Fruit fly (Drosophila melanogaster): ENCODE measurements around the gene Tmep.

Tmep gene

DNA sequence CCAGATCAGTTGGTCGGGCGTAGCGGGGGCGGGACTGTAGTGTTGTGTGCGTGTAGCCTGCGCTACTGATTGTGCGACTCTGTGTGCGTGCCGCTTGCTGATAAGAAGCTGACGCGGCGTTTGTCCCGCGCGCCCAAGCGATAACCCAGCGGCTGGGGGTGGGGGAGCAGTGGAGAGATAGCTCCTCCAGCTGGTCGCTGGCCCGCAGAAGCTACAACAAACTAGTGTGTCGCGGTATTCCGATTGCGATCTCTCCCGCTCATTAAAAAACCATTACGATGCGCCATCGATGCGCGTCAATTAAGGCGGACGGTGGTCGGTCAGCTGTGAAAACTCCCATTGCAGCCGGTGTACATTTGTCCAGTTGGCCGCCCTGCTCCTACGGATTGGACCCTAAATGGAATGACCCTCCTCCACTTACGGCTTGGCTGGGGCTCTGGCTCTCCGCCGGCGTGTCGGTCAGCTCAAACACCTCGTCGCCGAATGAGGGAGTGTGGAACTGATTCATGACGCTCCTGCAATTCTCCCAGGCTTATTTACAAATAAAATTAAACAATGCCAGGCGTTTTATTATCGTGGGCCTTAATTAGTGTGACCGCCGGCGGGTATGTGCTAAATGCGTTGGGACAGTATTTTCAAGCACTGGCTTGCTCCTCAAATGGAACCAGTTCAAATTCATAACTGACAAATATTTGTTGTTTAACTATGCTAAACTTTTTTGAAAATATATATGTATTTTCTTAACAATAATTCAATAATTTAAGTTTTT, 33.3 kb downstream of the Tmep start, which contains the start of gene CG12104:
TSS of gene CG12104 (minus strand) at position 611 of the 769 bp plus-strand sequence.
- no peak for TF ChIP-seq Snoo (tag; optimal IDR thresholded peaks at IDR 0.05)
- no peak; the same call in 1 of the 2 replicates for TF ChIP-seq CG32121 (GFP tag; IDR thresholded peaks at IDR 0.05)
- peak; percentile 98 for TF ChIP-seq CG13204 (GFP tag; optimal IDR thresholded peaks at IDR 0.05)
- TF ChIP-seq CG34367 (tag; optimal IDR thresholded peaks at IDR 0.05), result peak; percentile 0
- TF ChIP-seq CG8301 (tag; optimal IDR thresholded peaks at IDR 0.05), result no peak
- peak; percentile 44 for TF ChIP-seq EcR (GFP tag; optimal IDR thresholded peaks at IDR 0.05)
- TF ChIP-seq CG17806 (tag; optimal IDR thresholded peaks at IDR 0.05), result no peak
- no peak for TF ChIP-seq CG15710 (tag; optimal IDR thresholded peaks at IDR 0.05)
- no peak for TF ChIP-seq rn (GFP tag; IDR thresholded peaks at IDR 0.05)
- TF ChIP-seq Pif1B (GFP tag; optimal IDR thresholded peaks at IDR 0.05), result no peak
- no peak for TF ChIP-seq gl (tag; optimal IDR thresholded peaks at IDR 0.05)
- TF ChIP-seq CG9948 (tag; optimal IDR thresholded peaks at IDR 0.05), result no peak
- TF ChIP-seq Ets98B (GFP tag; IDR thresholded peaks at IDR 0.05), result 0 out of 2 replicates have a peak, but pooled peaks have one; percentile 5
- no peak for TF ChIP-seq D1 (tag; optimal IDR thresholded peaks at IDR 0.05)
- no peak for TF ChIP-seq CG12605 (GFP tag; IDR thresholded peaks at IDR 0.05)

DNA sequence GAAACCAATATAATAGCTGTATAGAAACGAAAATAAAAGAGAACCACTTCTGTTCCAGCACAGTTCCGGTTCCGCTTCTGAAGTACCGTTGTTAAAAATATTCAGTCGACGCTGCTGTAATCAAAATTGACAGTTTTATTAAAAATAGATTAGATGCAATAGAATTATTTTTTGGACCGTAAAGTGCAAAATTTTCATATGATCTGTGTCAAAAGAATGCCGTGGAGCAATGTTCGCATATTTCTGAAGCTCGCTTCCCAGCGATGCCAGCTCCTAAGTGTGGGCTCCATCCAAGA, 33.8 kb downstream of the Tmep start, which contains the start of the genes CG18170 and CG33791:
TSS of gene CG18170 (plus strand) at position 122 of the 296 bp plus-strand sequence.
TSS of gene CG33791 (plus strand) at position 122 of the 296 bp plus-strand sequence.
- no peak for TF ChIP-seq fd96Ca (GFP tag; IDR thresholded peaks at IDR 0.05)
- no peak for TF ChIP-seq CG32121 (GFP tag; IDR thresholded peaks at IDR 0.05)
- TF ChIP-seq EcR (GFP tag; optimal IDR thresholded peaks at IDR 0.05), result no peak
- TF ChIP-seq CG9948 (tag; optimal IDR thresholded peaks at IDR 0.05), result no peak
- no peak for TF ChIP-seq Pif1B (GFP tag; optimal IDR thresholded peaks at IDR 0.05)
- no peak for TF ChIP-seq Pif1A (GFP tag; optimal IDR thresholded peaks at IDR 0.05)
- no peak for TF ChIP-seq CG14655 (GFP tag; optimal IDR thresholded peaks at IDR 0.05)
- no peak for TF ChIP-seq CG15710 (tag; optimal IDR thresholded peaks at IDR 0.05)
- TF ChIP-seq CG13204 (GFP tag; optimal IDR thresholded peaks at IDR 0.05), result no peak
- TF ChIP-seq CG8301 (tag; optimal IDR thresholded peaks at IDR 0.05), result no peak

DNA sequence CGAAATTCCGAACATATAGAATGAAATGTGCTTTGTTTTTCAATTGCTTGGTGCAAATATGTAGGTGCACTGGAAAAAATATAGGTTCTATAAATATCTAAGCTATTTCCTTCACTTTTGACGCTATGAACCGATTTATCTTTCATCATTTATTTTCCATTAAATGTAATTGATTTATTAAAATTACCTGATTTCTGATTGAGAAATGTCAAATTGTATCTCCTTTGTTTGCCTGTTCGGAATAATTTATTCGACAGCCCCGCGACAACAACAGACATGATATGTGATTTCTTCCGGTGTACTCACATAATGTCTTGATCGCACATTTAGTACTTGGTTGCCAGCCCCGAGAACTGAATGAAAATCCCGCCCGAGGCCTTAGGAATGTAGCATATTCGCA, 40.6 kb downstream of the Tmep start:
- TF ChIP-seq CG4496 (GFP tag; IDR thresholded peaks at IDR 0.05) (peak; percentile 35; the same call in 1 of the 3 replicates), CG8159 (tag; optimal IDR thresholded peaks at IDR 0.05) (peak; percentile 40), rn (GFP tag; IDR thresholded peaks at IDR 0.05) (no peak), Pif1A (GFP tag; optimal IDR thresholded peaks at IDR 0.05) (peak; percentile 43), CG15710 (tag; optimal IDR thresholded peaks at IDR 0.05) (no peak), fd96Ca (GFP tag; IDR thresholded peaks at IDR 0.05) (0 out of 3 replicates have a peak, but pooled peaks have one; percentile 23), EcR (GFP tag; optimal IDR thresholded peaks at IDR 0.05) (no peak), CG32121 (GFP tag; IDR thresholded peaks at IDR 0.05) (peak; percentile 45; the same call in 1 of the 2 replicates), CG8301 (tag; optimal IDR thresholded peaks at IDR 0.05) (peak; percentile 42), CG10348 (GFP tag; IDR thresholded peaks at IDR 0.05) (peak; percentile 27; the same call in 1 of the 2 replicates)

- TF ChIP-seq gl (tag; optimal IDR thresholded peaks at IDR 0.05), result no peak
- TF ChIP-seq CG9948 (tag; optimal IDR thresholded peaks at IDR 0.05), result no peak
- TF ChIP-seq CG8159 (tag; optimal IDR thresholded peaks at IDR 0.05), result no peak
- TF ChIP-seq Pif1B (GFP tag; optimal IDR thresholded peaks at IDR 0.05), result no peak
- no peak for TF ChIP-seq CG13204 (GFP tag; optimal IDR thresholded peaks at IDR 0.05)
- no peak for TF ChIP-seq fd96Ca (GFP tag; IDR thresholded peaks at IDR 0.05)
- no peak for TF ChIP-seq CG34367 (tag; optimal IDR thresholded peaks at IDR 0.05)
- no peak for TF ChIP-seq CG10348 (GFP tag; IDR thresholded peaks at IDR 0.05)
Observed at dm6 chr3L:1614465-1615084, 45.6 kb downstream of the Tmep start.

dm6 chr3L:1615701-1616100, 46.7 kb downstream of the Tmep start, which contains the start of gene CG12105:
Gene CG12105 (minus strand): TSS chr3L:1615801.
- no peak for TF ChIP-seq CG17806 (tag; optimal IDR thresholded peaks at IDR 0.05)
- no peak for TF ChIP-seq EcR (GFP tag; optimal IDR thresholded peaks at IDR 0.05)
- no peak for TF ChIP-seq Ets98B (GFP tag; IDR thresholded peaks at IDR 0.05)
- TF ChIP-seq rn (GFP tag; IDR thresholded peaks at IDR 0.05), result no peak
- TF ChIP-seq CG8301 (tag; optimal IDR thresholded peaks at IDR 0.05), result no peak
- TF ChIP-seq CG8159 (tag; optimal IDR thresholded peaks at IDR 0.05), result no peak
- TF ChIP-seq Pif1A (GFP tag; optimal IDR thresholded peaks at IDR 0.05), result no peak
- TF ChIP-seq D1 (tag; optimal IDR thresholded peaks at IDR 0.05), result no peak
- no peak for TF ChIP-seq CG34367 (tag; optimal IDR thresholded peaks at IDR 0.05)
- TF ChIP-seq Snoo (tag; optimal IDR thresholded peaks at IDR 0.05), result no peak
- TF ChIP-seq CG32121 (GFP tag; IDR thresholded peaks at IDR 0.05), result no peak
- TF ChIP-seq CG12605 (GFP tag; IDR thresholded peaks at IDR 0.05), result no peak
- TF ChIP-seq fd96Ca (GFP tag; IDR thresholded peaks at IDR 0.05), result no peak
- TF ChIP-seq CG9948 (tag; optimal IDR thresholded peaks at IDR 0.05), result no peak
- TF ChIP-seq CG14655 (GFP tag; optimal IDR thresholded peaks at IDR 0.05), result no peak
- no peak for TF ChIP-seq Pif1B (GFP tag; optimal IDR thresholded peaks at IDR 0.05)
- TF ChIP-seq CG10348 (GFP tag; IDR thresholded peaks at IDR 0.05), result no peak
